Worm (Caenorhabditis elegans) whole organism, midembryonic: ENCODE results near the gene R151.10.

Experiments
- flt-1 ChIP-seq: fragments of 200-800 bp; sonication (Bioruptor generic); IDR thresholded peaks from 2 replicates; pipeline ENCODE4 v1.3.6; 2022; ENCODE audit warnings: missing genetic modification characterization, missing compliant biosample characterization
- klf-2 ChIP-seq: fragments of 200-800 bp; sonication (Bioruptor generic); conservative IDR thresholded peaks from 2 replicates; pipeline ENCODE4 v1.3.6; 2022; ENCODE audit warnings: missing genetic modification reagents, missing genetic modification characterization, missing compliant biosample characterization
- med-1 ChIP-seq: sonication (generic microtip); optimal IDR thresholded peaks from 2 replicates; lab custom pipeline; 2017; ENCODE audit warnings: missing genetic modification characterization, mild to moderate bottlenecking, missing compliant biosample characterization, antibody characterized with exemption, missing genetic modification reagents; ENCODE audit not compliant: insufficient read depth
- tab-1 ChIP-seq: fragments of 200-800 bp; sonication (Bioruptor generic); IDR thresholded peaks from 2 replicates; pipeline ENCODE4 v1.3.6; 2022; ENCODE audit warnings: missing genetic modification characterization, missing compliant biosample characterization
- ztf-23 ChIP-seq: fragments of 200-800 bp; sonication (Bioruptor generic); IDR thresholded peaks from 2 replicates; pipeline ENCODE4 v1.3.6; 2022; ENCODE audit warnings: missing genetic modification reagents, missing genetic modification characterization, missing compliant biosample characterization
- ztf-29 ChIP-seq: fragments of 200-800 bp; sonication (Bioruptor generic); IDR thresholded peaks from 2 replicates; pipeline ENCODE4 v1.3.6; 2022; ENCODE audit warnings: missing genetic modification reagents, missing genetic modification characterization, missing compliant biosample characterization

- TF ChIP-seq klf-2, result peak; percentile 71; the same call in 1 of the 2 replicates
- no peak for TF ChIP-seq ztf-29 (GFP tag; lab: Robert Waterston, UW)
- no peak for TF ChIP-seq med-1 (GFP tag; lab: Kevin White, UChicago)
- peak; percentile 84 for TF ChIP-seq flt-1
- peak; percentile 74 for TF ChIP-seq ztf-23 (GFP tag; lab: Robert Waterston, UW)
- TF ChIP-seq tab-1 (GFP tag; lab: Robert Waterston, UW), result no peak
These were observed 31.9 kb downstream of the R151.10 start, which contains the start of gene pfd-5 for ce11 chrIII:7198838-7199237.
